Worm (Caenorhabditis elegans) whole organism, L2 larva: ENCODE results near the gene col-81.

Source experiments
- F13H6.1 ChIP-seq: sonication (generic microtip); optimal IDR thresholded peaks from 2 replicates; lab custom pipeline; 2016; ENCODE audit warnings: missing genetic modification characterization, missing compliant biosample characterization
- R02D3.7 ChIP-seq: fragments of 150-350 bp; optimal IDR thresholded peaks from 2 replicates; lab custom pipeline; 2014; ENCODE audit warnings: missing biosample characterization, missing genetic modification characterization
- ama-1 ChIP-seq: fragments of 150-350 bp; optimal IDR thresholded peaks from 2 replicates; lab custom pipeline; 2018; ENCODE audit warnings: inconsistent platforms
- ceh-16 ChIP-seq: fragments of 150-350 bp; optimal IDR thresholded peaks from 2 replicates; lab custom pipeline; 2014; ENCODE audit warnings: missing biosample characterization, missing genetic modification characterization
- ceh-82 ChIP-seq: fragments of 150-350 bp; optimal IDR thresholded peaks from 2 replicates; lab custom pipeline; 2014; ENCODE audit warnings: missing biosample characterization, missing genetic modification characterization
- lin-39 ChIP-seq: fragments of 150-350 bp; optimal IDR thresholded peaks from 2 replicates; lab custom pipeline; 2014; ENCODE audit warnings: missing biosample characterization, missing genetic modification reagents, missing genetic modification characterization
- nhr-6 ChIP-seq: fragments of 150-350 bp; optimal IDR thresholded peaks from 2 replicates; lab custom pipeline; 2014; ENCODE audit warnings: missing biosample characterization, missing genetic modification characterization
- nhr-77 ChIP-seq: fragments of 150-350 bp; optimal IDR thresholded peaks from 2 replicates; lab custom pipeline; 2014; ENCODE audit warnings: missing biosample characterization, missing genetic modification characterization
- ztf-11 ChIP-seq: sonication (generic microtip); optimal IDR thresholded peaks from 2 replicates; lab custom pipeline; 2017; ENCODE audit warnings: missing biosample characterization, missing genetic modification characterization

ce11 chrII:10995600-10995999, 18.0 kb downstream of the col-81 start:
- no peak for TF ChIP-seq lin-39 (tag; lab: Kevin White, UChicago)
- no peak for TF ChIP-seq ceh-82 (tag; lab: Kevin White, UChicago)
- no peak for TF ChIP-seq ama-1
- TF ChIP-seq ztf-11: no peak
- TF ChIP-seq nhr-6 (tag; lab: Kevin White, UChicago): no peak
- no peak for TF ChIP-seq nhr-77
- no peak for TF ChIP-seq F13H6.1 (tag; lab: Kevin White, UChicago)
- TF ChIP-seq R02D3.7 (tag; lab: Kevin White, UChicago): no peak
- no peak for TF ChIP-seq ceh-16 (tag; lab: Kevin White, UChicago)
